Worm (Caenorhabditis elegans): Measurements from ENCODE around the gene skr-3.

The skr-3 gene

ce11 chrV:16100103-16100730 is 20.7 kb upstream of the skr-3 start, which contains the start of gene cth-1:
Gene cth-1 (plus strand): TSS chrV:16100680.
- no peak for TF ChIP-seq tab-1 (GFP tag; IDR thresholded peaks at IDR 0.05)
- no peak for TF ChIP-seq ztf-29 (GFP tag; IDR thresholded peaks at IDR 0.05)
- no peak for TF ChIP-seq ref-1 (GFP tag; conservative IDR thresholded peaks at IDR 0.05)
- TF ChIP-seq klf-2 (GFP tag; conservative IDR thresholded peaks at IDR 0.05), result no peak
- no peak for TF ChIP-seq med-1 (GFP tag; optimal IDR thresholded peaks at IDR 0.05; ENCODE audit: insufficient read depth)
- no peak for TF ChIP-seq T22C8.4 (GFP tag; IDR thresholded peaks at IDR 0.05)
- TF ChIP-seq cog-1 (tag; optimal IDR thresholded peaks at IDR 0.05), result no peak
- TF ChIP-seq ztf-23 (GFP tag; IDR thresholded peaks at IDR 0.05), result no peak
- TF ChIP-seq flt-1 (GFP tag; IDR thresholded peaks at IDR 0.05), result no peak

- no peak for TF ChIP-seq klf-2 (GFP tag; conservative IDR thresholded peaks at IDR 0.05)
- TF ChIP-seq ztf-23 (GFP tag; IDR thresholded peaks at IDR 0.05), result no peak
- no peak for TF ChIP-seq cog-1 (tag; optimal IDR thresholded peaks at IDR 0.05)
- no peak for TF ChIP-seq T22C8.4 (GFP tag; IDR thresholded peaks at IDR 0.05)
- TF ChIP-seq tab-1 (GFP tag; IDR thresholded peaks at IDR 0.05), result no peak
- TF ChIP-seq flt-1 (GFP tag; IDR thresholded peaks at IDR 0.05), result no peak
- no peak for TF ChIP-seq ref-1 (GFP tag; conservative IDR thresholded peaks at IDR 0.05)
- TF ChIP-seq med-1 (GFP tag; optimal IDR thresholded peaks at IDR 0.05; ENCODE audit: insufficient read depth), result no peak
Measured at ce11 chrV:16103594-16103993, 17.3 kb upstream of the skr-3 start, which contains the start of gene argk-1. Gene argk-1 (plus strand): TSS chrV:16103894.

- TF ChIP-seq cog-1 (tag; optimal IDR thresholded peaks at IDR 0.05), result no peak
- TF ChIP-seq klf-2 (GFP tag; conservative IDR thresholded peaks at IDR 0.05), result no peak
Measured at ce11 chrV:16114237-16114636, 6.6 kb upstream of the skr-3 start, which contains the start of gene srxa-16. Gene srxa-16 (minus strand): TSS chrV:16114337.

- TF ChIP-seq klf-2 (GFP tag; conservative IDR thresholded peaks at IDR 0.05) (no peak), flt-1 (GFP tag; IDR thresholded peaks at IDR 0.05) (no peak), ztf-23 (GFP tag; IDR thresholded peaks at IDR 0.05) (no peak), ztf-29 (GFP tag; IDR thresholded peaks at IDR 0.05) (no peak), cog-1 (tag; optimal IDR thresholded peaks at IDR 0.05) (no peak), ref-1 (GFP tag; conservative IDR thresholded peaks at IDR 0.05) (no peak), med-1 (GFP tag; optimal IDR thresholded peaks at IDR 0.05; ENCODE audit: insufficient read depth) (no peak)
Measured at ce11 chrV:16115381-16115780, 5.5 kb upstream of the skr-3 start, which contains the start of gene str-25. Gene str-25 (plus strand): TSS chrV:16115681.

DNA sequence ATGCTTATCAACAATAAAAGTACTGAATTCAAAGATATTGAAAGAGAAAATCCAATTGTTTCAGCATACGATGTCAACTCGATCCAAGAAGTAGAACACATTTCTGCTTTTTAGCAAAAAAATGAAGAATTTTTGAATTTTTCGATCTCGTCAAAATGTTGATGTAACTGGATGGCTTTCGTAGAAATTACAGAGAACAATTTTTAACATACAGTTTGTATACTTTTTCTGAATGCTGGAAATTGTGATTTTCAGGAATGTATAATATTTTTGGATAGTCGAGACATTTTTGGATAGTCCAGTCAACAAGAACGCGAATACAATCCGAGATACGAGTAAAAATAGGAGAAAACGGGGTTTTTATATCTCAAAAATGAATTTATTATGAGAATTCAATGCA is 2.3 kb upstream of the skr-3 start, which contains the start of gene str-103:
Gene str-103, minus strand, starts transcription at position 101 of the 400 bp plus-strand sequence.
- TF ChIP-seq T22C8.4 (GFP tag; IDR thresholded peaks at IDR 0.05) (no peak), ztf-23 (GFP tag; IDR thresholded peaks at IDR 0.05) (no peak), med-1 (GFP tag; optimal IDR thresholded peaks at IDR 0.05; ENCODE audit: insufficient read depth) (no peak), flt-1 (GFP tag; IDR thresholded peaks at IDR 0.05) (no peak), tab-1 (GFP tag; IDR thresholded peaks at IDR 0.05) (no peak), cog-1 (tag; optimal IDR thresholded peaks at IDR 0.05) (no peak), ref-1 (GFP tag; conservative IDR thresholded peaks at IDR 0.05) (no peak)

- TF ChIP-seq flt-1 (GFP tag; IDR thresholded peaks at IDR 0.05) (no peak), med-1 (GFP tag; optimal IDR thresholded peaks at IDR 0.05; ENCODE audit: insufficient read depth) (no peak), ref-1 (GFP tag; conservative IDR thresholded peaks at IDR 0.05) (no peak), tab-1 (GFP tag; IDR thresholded peaks at IDR 0.05) (no peak), cog-1 (tag; optimal IDR thresholded peaks at IDR 0.05) (no peak), T22C8.4 (GFP tag; IDR thresholded peaks at IDR 0.05) (no peak), klf-2 (GFP tag; conservative IDR thresholded peaks at IDR 0.05) (no peak), ztf-29 (GFP tag; IDR thresholded peaks at IDR 0.05) (no peak), ztf-23 (GFP tag; IDR thresholded peaks at IDR 0.05) (no peak)
Measured at ce11 chrV:16120499-16120898, 385 bp upstream of the skr-3 start.

ce11 chrV:16121451-16121850 is 567 bp downstream of the skr-3 start:
- TF ChIP-seq T22C8.4 (GFP tag; IDR thresholded peaks at IDR 0.05) (no peak), ztf-29 (GFP tag; IDR thresholded peaks at IDR 0.05) (no peak), klf-2 (GFP tag; conservative IDR thresholded peaks at IDR 0.05) (no peak), med-1 (GFP tag; optimal IDR thresholded peaks at IDR 0.05; ENCODE audit: insufficient read depth) (no peak), flt-1 (GFP tag; IDR thresholded peaks at IDR 0.05) (no peak), tab-1 (GFP tag; IDR thresholded peaks at IDR 0.05) (no peak)

DNA sequence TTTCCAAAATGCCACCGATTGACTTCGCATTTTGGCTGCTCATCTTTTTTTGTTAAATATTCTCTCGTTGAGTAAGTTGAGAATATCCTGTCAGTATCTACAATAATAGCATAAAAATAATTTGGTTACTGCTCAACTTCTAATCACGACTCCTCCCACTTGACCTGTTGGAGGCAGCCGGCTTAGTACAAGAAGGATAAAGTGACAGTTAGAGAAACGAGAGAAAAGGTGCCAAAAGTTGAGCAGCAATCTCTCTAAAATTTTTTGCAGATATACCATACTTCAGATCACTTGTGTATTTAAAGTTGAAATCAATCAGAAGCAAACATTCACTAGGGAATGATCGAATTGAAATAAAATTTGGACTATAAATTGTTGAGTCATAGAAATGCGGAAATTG is 3.9 kb downstream of the skr-3 start, which contains the start of gene nhr-111:
Gene nhr-111, minus strand, starts transcription at position 101 of the 400 bp plus-strand sequence.
- TF ChIP-seq ref-1 (GFP tag; conservative IDR thresholded peaks at IDR 0.05) (no peak), T22C8.4 (GFP tag; IDR thresholded peaks at IDR 0.05) (no peak), flt-1 (GFP tag; IDR thresholded peaks at IDR 0.05) (no peak), ztf-23 (GFP tag; IDR thresholded peaks at IDR 0.05) (no peak), cog-1 (tag; optimal IDR thresholded peaks at IDR 0.05) (no peak), med-1 (GFP tag; optimal IDR thresholded peaks at IDR 0.05; ENCODE audit: insufficient read depth) (no peak), tab-1 (GFP tag; IDR thresholded peaks at IDR 0.05) (no peak), ztf-29 (GFP tag; IDR thresholded peaks at IDR 0.05) (no peak), klf-2 (GFP tag; conservative IDR thresholded peaks at IDR 0.05) (no peak)

DNA sequence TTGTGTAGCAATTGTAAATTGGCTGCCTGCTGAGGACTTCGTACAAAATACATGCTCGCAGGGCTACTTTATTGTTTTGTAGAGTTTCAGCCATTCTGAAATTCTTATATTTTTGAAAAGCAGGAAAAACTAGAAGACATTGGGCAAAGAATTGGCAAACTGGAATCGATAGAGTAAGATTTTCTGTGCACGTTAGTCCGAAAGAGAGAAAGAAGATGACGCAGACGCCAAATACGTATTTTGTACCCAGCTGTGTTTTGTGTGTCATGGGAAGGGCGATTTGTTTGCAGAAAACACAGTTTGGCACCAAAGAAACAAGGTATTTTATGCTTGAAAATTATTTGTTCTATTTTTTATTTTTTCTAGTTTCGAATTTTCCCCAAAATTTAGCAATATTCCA is 6.5 kb downstream of the skr-3 start, which contains the start of gene fbxa-143:
Gene fbxa-143, minus strand, starts transcription at position 101 of the 400 bp plus-strand sequence.
- TF ChIP-seq ref-1 (GFP tag; conservative IDR thresholded peaks at IDR 0.05) (no peak), cog-1 (tag; optimal IDR thresholded peaks at IDR 0.05) (no peak), flt-1 (GFP tag; IDR thresholded peaks at IDR 0.05) (no peak), tab-1 (GFP tag; IDR thresholded peaks at IDR 0.05) (no peak), T22C8.4 (GFP tag; IDR thresholded peaks at IDR 0.05) (no peak), ztf-23 (GFP tag; IDR thresholded peaks at IDR 0.05) (no peak), med-1 (GFP tag; optimal IDR thresholded peaks at IDR 0.05; ENCODE audit: insufficient read depth) (no peak), klf-2 (GFP tag; conservative IDR thresholded peaks at IDR 0.05) (no peak)

- TF ChIP-seq klf-2 (GFP tag; conservative IDR thresholded peaks at IDR 0.05) (no peak), flt-1 (GFP tag; IDR thresholded peaks at IDR 0.05) (no peak), med-1 (GFP tag; optimal IDR thresholded peaks at IDR 0.05; ENCODE audit: insufficient read depth) (no peak), tab-1 (GFP tag; IDR thresholded peaks at IDR 0.05) (no peak), cog-1 (tag; optimal IDR thresholded peaks at IDR 0.05) (no peak), T22C8.4 (GFP tag; IDR thresholded peaks at IDR 0.05) (no peak), ref-1 (GFP tag; conservative IDR thresholded peaks at IDR 0.05) (no peak), ztf-23 (GFP tag; IDR thresholded peaks at IDR 0.05) (no peak), ztf-29 (GFP tag; IDR thresholded peaks at IDR 0.05) (no peak)
Measured at ce11 chrV:16129116-16129515, 8.2 kb downstream of the skr-3 start.
